Worm (Caenorhabditis elegans): Measurements from ENCODE around the gene str-43.
"Not testable (repeated sequence)": the region's sequence is repeated elsewhere in the genome, so short reads cannot be mapped to it uniquely, and the experiment has no call there.

The str-43 gene

DNA sequence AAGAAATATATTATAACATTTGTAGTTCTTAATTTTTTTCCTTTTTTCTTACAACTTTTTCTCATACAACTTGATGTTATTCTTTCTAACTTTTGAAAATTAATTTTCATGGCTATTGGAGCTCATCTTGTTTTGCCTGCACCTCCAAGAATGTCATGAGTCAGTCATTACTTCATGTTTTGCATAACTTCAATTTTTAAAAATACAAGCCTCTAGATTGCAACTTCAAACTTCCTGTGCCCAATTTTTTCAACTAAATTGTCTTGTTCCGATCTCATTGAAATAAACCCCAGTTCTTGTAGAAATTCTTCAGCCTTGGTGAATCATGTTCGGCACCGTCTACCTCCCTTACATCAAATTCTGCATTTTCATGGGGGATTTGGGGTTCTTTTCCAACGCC lies 6.5 kb upstream of the str-43 start, which contains the start of gene str-9:
Gene str-9, plus strand, starts transcription at position 301 of the 400 bp plus-strand sequence.
- TF ChIP-seq sea-1 (GFP tag; conservative IDR thresholded peaks at IDR 0.05), result no peak
- no peak for TF ChIP-seq scrt-1 (GFP tag; IDR thresholded peaks at IDR 0.05)
- no peak for TF ChIP-seq pes-1 (GFP tag; IDR thresholded peaks at IDR 0.05)
- TF ChIP-seq tbx-11 (GFP tag; IDR thresholded peaks at IDR 0.05), result no peak
- TF ChIP-seq aly-1 (tag; optimal IDR thresholded peaks at IDR 0.05), result no peak
- no peak for TF ChIP-seq hmbx-1 (tag; optimal IDR thresholded peaks at IDR 0.05)
- no peak for TF ChIP-seq hnd-1 (tag; optimal IDR thresholded peaks at IDR 0.05)
- TF ChIP-seq ets-7 (tag; optimal IDR thresholded peaks at IDR 0.05), result no peak
- no peak for TF ChIP-seq F13C5.2 (tag; optimal IDR thresholded peaks at IDR 0.05)
- no peak for TF ChIP-seq hmg-4 (GFP tag; optimal IDR thresholded peaks at IDR 0.05)
- TF ChIP-seq ama-1 (optimal IDR thresholded peaks at IDR 0.05), result no peak
- no peak for TF ChIP-seq B0310.2 (tag; optimal IDR thresholded peaks at IDR 0.05)
- no peak for TF ChIP-seq tbx-37 (GFP tag; conservative IDR thresholded peaks at IDR 0.05)
- no peak for TF ChIP-seq flt-1 (GFP tag; IDR thresholded peaks at IDR 0.05)
- TF ChIP-seq ceh-36 (tag; optimal IDR thresholded peaks at IDR 0.05), result no peak
- TF ChIP-seq ceh-13 (GFP tag; optimal IDR thresholded peaks at IDR 0.05), result no peak
- no peak for TF ChIP-seq tra-4 (tag; optimal IDR thresholded peaks at IDR 0.05)

DNA sequence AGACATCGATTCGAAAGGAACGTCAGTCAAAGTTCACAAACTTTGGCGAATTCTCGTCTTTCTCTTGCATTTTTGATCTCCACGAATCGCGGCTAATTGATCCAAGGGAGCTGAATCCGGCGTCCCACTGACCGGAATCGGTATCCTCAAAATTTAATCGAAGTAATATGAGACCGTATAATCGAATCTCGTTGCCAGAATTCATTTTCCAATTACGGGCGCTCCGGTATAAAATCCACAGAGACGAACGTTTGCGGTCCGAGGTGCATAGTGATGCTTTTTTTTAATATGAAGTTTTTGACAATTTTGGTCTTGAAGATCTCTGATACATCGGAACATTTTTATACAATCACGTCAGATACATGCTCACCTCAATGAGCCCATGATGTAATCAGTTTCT lies 5.7 kb upstream of the str-43 start:
- no peak for TF ChIP-seq pes-1 (GFP tag; IDR thresholded peaks at IDR 0.05)

DNA sequence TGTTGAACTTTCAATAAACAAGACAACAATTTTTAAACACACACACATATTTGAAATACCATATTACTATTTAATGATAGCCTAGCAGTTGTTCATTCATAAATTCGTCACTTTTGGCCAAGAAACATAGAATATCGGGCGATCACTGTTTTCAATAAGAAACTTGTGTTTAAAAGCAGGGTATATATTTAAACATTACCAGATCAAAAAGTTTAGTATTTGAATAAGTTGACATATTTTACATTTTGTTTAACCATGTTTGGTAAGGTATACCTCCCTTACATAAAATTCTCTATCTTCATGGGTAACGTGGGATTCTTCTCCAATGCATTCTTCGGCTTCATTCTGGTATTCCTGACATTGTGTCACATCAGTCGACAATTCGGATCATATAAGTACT lies 2.8 kb upstream of the str-43 start, which contains the start of gene str-8:
Gene str-8, plus strand, starts transcription at position 301 of the 400 bp plus-strand sequence.
- not testable (repeated sequence) for TF ChIP-seq tra-4, aly-1, ceh-36 (tag; optimal IDR thresholded peaks at IDR 0.05)

DNA sequence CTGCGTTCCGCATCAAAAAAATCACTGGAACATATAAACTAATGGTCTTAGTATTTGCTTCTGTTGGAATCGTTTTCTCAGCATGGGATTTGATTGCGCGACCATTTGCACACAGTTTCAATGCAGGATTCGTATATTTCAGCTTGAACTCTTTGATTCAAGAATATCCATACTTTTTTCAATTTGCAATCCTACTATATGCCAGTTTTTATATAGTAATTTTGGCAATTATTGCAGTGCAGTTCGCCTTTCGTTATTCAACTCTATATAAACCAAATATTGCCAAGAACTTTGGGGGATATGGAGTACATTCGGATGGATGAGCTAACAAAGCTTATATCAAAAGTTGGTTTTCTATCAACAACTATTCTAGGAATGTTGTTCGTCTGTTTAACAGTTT lies 992 bp upstream of the str-43 start, which contains the start of gene str-5:
Gene str-5, plus strand, starts transcription at position 301 of the 400 bp plus-strand sequence.
- not testable (repeated sequence) for TF ChIP-seq ets-7 (tag; optimal IDR thresholded peaks at IDR 0.05); ceh-13 (GFP tag; optimal IDR thresholded peaks at IDR 0.05); sea-1 (GFP tag; conservative IDR thresholded peaks at IDR 0.05)

DNA sequence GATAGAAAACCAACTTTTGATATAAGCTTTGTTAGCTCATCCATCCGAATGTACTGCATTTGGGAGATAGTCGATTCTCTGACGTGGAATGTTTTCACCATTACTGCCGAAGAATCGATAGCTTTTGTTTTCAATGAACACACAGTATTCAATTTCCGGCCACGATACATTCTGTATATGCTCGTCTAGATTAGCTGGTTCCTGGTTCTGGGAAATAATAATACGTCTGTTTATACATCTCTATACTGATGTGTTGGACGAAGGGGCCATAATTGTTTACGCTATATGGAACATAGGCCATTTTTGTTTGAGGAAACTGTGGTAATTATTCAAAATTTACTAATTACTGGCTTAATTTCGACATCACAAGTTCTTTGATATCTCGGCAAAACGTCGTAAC lies 1.8 kb downstream of the str-43 start, which contains the start of gene str-6:
Gene str-6, minus strand, starts transcription at position 101 of the 400 bp plus-strand sequence.
- TF ChIP-seq ceh-13 (GFP tag; optimal IDR thresholded peaks at IDR 0.05) (no peak), scrt-1 (GFP tag; IDR thresholded peaks at IDR 0.05) (no peak), hnd-1 (tag; optimal IDR thresholded peaks at IDR 0.05) (no peak), hmbx-1 (tag; optimal IDR thresholded peaks at IDR 0.05) (no peak), tbx-37 (GFP tag; conservative IDR thresholded peaks at IDR 0.05) (no peak), sea-1 (GFP tag; conservative IDR thresholded peaks at IDR 0.05) (no peak), B0310.2 (tag; optimal IDR thresholded peaks at IDR 0.05) (no peak), pes-1 (GFP tag; IDR thresholded peaks at IDR 0.05) (no peak), ama-1 (optimal IDR thresholded peaks at IDR 0.05) (no peak), tra-4 (tag; optimal IDR thresholded peaks at IDR 0.05) (no peak), ets-7 (tag; optimal IDR thresholded peaks at IDR 0.05) (no peak), aly-1 (tag; optimal IDR thresholded peaks at IDR 0.05) (no peak), ceh-36 (tag; optimal IDR thresholded peaks at IDR 0.05) (no peak), tbx-11 (GFP tag; IDR thresholded peaks at IDR 0.05) (no peak), F13C5.2 (tag; optimal IDR thresholded peaks at IDR 0.05) (no peak)

DNA sequence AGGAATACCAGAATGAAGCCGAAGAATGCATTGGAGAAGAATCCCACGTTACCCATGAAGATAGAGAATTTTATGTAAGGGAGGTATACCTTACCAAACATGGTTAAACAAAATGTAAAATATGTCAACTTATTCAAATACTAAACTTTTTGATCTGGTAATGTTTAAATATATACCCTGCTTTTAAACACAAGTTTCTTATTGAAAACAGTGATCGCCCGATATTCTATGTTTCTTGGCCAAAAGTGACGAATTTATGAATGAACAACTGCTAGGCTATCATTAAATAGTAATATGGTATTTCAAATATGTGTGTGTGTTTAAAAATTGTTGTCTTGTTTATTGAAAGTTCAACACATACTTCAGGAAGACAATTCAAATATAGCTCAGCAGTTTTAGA lies 3.6 kb downstream of the str-43 start, which contains the start of gene T23D5.8:
Gene T23D5.8, minus strand, starts transcription at position 101 of the 400 bp plus-strand sequence.
- not testable (repeated sequence) for TF ChIP-seq tbx-11 (GFP tag; IDR thresholded peaks at IDR 0.05); F13C5.2 (tag; optimal IDR thresholded peaks at IDR 0.05); scrt-1 (GFP tag; IDR thresholded peaks at IDR 0.05)

DNA sequence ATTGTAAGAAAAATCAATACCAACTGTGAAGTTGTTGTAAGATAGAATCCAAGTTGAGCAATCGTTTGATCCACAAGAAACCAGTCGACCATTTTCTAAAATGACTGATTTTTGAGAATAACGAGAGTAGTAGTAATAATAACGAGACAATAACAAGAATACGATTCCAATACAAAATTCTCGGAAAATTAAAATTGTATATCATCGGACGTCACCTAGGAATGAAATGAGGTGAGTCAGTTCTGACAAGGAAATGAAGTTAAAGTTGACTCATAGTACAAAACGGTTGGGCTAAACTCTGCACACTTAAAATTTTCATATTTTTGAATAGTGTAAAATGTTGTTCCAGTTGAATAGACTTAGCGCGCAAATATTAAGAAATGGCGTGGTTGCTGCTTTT lies 7.6 kb downstream of the str-43 start, which contains the start of gene str-19:
Gene str-19, minus strand, starts transcription at position 101 of the 400 bp plus-strand sequence.
- not testable (repeated sequence) for TF ChIP-seq ceh-36 (tag; optimal IDR thresholded peaks at IDR 0.05); B0310.2 (tag; optimal IDR thresholded peaks at IDR 0.05); scrt-1 (GFP tag; IDR thresholded peaks at IDR 0.05)

DNA sequence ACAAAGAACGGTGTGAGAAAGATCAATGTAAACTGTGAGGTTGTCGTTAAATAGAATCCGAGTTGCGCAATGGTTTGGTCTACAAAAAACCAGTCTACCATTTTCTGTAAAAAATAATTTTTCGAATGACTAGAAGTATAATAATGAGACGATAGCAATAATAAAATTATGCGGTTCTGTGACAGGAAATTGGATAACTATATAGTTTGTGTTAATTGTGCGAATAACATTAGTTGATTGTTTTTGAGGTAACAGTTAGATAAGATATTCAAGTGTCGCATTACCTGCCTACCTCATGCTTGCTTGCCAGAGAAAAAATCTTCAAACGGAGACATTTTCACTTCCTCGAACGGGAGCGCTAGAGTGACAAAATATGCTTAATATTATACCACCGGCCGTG lies 10.1 kb downstream of the str-43 start, which contains the start of gene str-18:
Gene str-18, minus strand, starts transcription at position 101 of the 400 bp plus-strand sequence.
- TF ChIP-seq sea-1 (GFP tag; conservative IDR thresholded peaks at IDR 0.05) (no peak), ets-7 (tag; optimal IDR thresholded peaks at IDR 0.05) (no peak), pes-1 (GFP tag; IDR thresholded peaks at IDR 0.05) (no peak), B0310.2 (tag; optimal IDR thresholded peaks at IDR 0.05) (no peak), tbx-37 (GFP tag; conservative IDR thresholded peaks at IDR 0.05) (no peak), aly-1 (tag; optimal IDR thresholded peaks at IDR 0.05) (no peak), hmg-4 (GFP tag; optimal IDR thresholded peaks at IDR 0.05) (no peak), hnd-1 (tag; optimal IDR thresholded peaks at IDR 0.05) (no peak), ama-1 (optimal IDR thresholded peaks at IDR 0.05) (no peak), hmbx-1 (tag; optimal IDR thresholded peaks at IDR 0.05) (no peak), ceh-13 (GFP tag; optimal IDR thresholded peaks at IDR 0.05) (no peak), F13C5.2 (tag; optimal IDR thresholded peaks at IDR 0.05) (no peak)

DNA sequence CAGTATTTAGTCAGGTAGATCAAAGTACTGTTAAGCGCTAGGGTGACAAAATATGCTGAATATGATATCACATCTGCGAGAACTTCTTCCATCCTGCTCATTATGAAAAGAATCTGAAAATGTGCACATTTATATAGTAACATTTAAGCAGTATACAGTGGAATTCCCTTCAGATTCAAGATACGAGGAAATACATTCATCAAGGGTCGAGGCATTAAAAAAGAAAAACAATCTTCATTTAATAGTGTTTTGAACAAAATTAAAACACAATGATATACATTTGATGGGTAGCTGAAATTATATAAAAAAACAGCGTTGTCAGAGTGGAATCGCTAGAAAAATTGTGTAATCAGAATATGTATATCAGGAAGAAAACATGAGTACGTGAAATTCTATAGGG lies 16.2 kb downstream of the str-43 start, which contains the start of gene str-27:
Gene str-27, minus strand, starts transcription at position 101 of the 400 bp plus-strand sequence.
- TF ChIP-seq hmg-4 (GFP tag; optimal IDR thresholded peaks at IDR 0.05) (no peak), tbx-11 (GFP tag; IDR thresholded peaks at IDR 0.05) (no peak), flt-1 (GFP tag; IDR thresholded peaks at IDR 0.05) (no peak), sea-1 (GFP tag; conservative IDR thresholded peaks at IDR 0.05) (no peak), pes-1 (GFP tag; IDR thresholded peaks at IDR 0.05) (no peak), ceh-13 (GFP tag; optimal IDR thresholded peaks at IDR 0.05) (no peak), ets-7 (tag; optimal IDR thresholded peaks at IDR 0.05) (no peak), hnd-1 (tag; optimal IDR thresholded peaks at IDR 0.05) (no peak)

Data from whole organism, early embryonic.